Fruit fly (Drosophila melanogaster) whole organism, embryonic: ENCODE data around the gene prd1.

ENCODE experiments used
- Abd-B ChIP-seq: fragments of 200-800 bp; sonication (Bioruptor generic); optimal IDR thresholded peaks from 2 replicates; lab custom pipeline; 2018; ENCODE audit warnings: missing biosample characterization, mild to moderate bottlenecking, missing genetic modification characterization, moderate library complexity
- Atf6 ChIP-seq: fragments of 200-800 bp; sonication (Bioruptor generic); IDR thresholded peaks from 2 replicates; pipeline ENCODE4 v1.3.6; 2022; ENCODE audit warnings: missing biosample characterization, missing genetic modification characterization
- CG10147 ChIP-seq: fragments of 200-800 bp; sonication (Bioruptor generic); optimal IDR thresholded peaks from 2 replicates; lab custom pipeline; 2019; ENCODE audit warnings: missing biosample characterization, mild to moderate bottlenecking, missing genetic modification characterization, moderate library complexity
- CG12219 ChIP-seq: fragments of 200-800 bp; sonication (Bioruptor generic); optimal IDR thresholded peaks from 3 replicates; lab custom pipeline; 2018; ENCODE audit warnings: missing biosample characterization, mild to moderate bottlenecking, missing genetic modification characterization
- CG12236 ChIP-seq: fragments of 200-800 bp; sonication (Bioruptor generic); optimal IDR thresholded peaks from 2 replicates; lab custom pipeline; 2016; ENCODE audit warnings: missing biosample characterization, missing genetic modification characterization
- CG12659 ChIP-seq: fragments of 200-800 bp; sonication (Bioruptor generic); optimal IDR thresholded peaks from 3 replicates; lab custom pipeline; 2017; ENCODE audit warnings: mild to moderate bottlenecking, missing biosample characterization, missing genetic modification reagents, missing genetic modification characterization
- CG13287 ChIP-seq: fragments of 200-800 bp; sonication (Bioruptor generic); IDR thresholded peaks from 2 replicates; pipeline ENCODE4 v1.3.6; 2022; ENCODE audit warnings: missing biosample characterization, missing genetic modification characterization; ENCODE audit not compliant: partially characterized antibody
- CG13624 ChIP-seq: fragments of 200-800 bp; sonication (Bioruptor generic); optimal IDR thresholded peaks from 2 replicates; lab custom pipeline; 2016; ENCODE audit warnings: missing biosample characterization, missing genetic modification characterization
- CG15514 ChIP-seq: fragments of 200-800 bp; sonication (Bioruptor generic); optimal IDR thresholded peaks from 3 replicates; lab custom pipeline; 2017; ENCODE audit warnings: missing biosample characterization, missing genetic modification characterization, mild to moderate bottlenecking, moderate library complexity, missing genetic modification reagents
- CG17186 ChIP-seq: fragments of 200-800 bp; sonication (Bioruptor generic); optimal IDR thresholded peaks from 3 replicates; lab custom pipeline; 2017; ENCODE audit warnings: missing biosample characterization, missing genetic modification reagents, missing genetic modification characterization
- CG17328 ChIP-seq: fragments of 200-800 bp; sonication (Bioruptor generic); IDR thresholded peaks from 2 replicates; pipeline ENCODE4 v1.3.6; 2022; ENCODE audit warnings: missing biosample characterization, missing genetic modification characterization
- CG17385 ChIP-seq: fragments of 200-800 bp; sonication (Bioruptor generic); optimal IDR thresholded peaks from 3 replicates; lab custom pipeline; 2018; ENCODE audit warnings: missing biosample characterization, mild to moderate bottlenecking, missing genetic modification characterization
- CG2116 ChIP-seq: fragments of 200-800 bp; sonication (Bioruptor generic); optimal IDR thresholded peaks from 3 replicates; lab custom pipeline; 2018; ENCODE audit warnings: missing biosample characterization, mild to moderate bottlenecking, missing genetic modification characterization
- CG30020 ChIP-seq: fragments of 200-800 bp; optimal IDR thresholded peaks from 2 replicates; lab custom pipeline; 2019; ENCODE audit warnings: missing biosample characterization, mild to moderate bottlenecking, missing genetic modification characterization, moderate library complexity
- CG31365 ChIP-seq: fragments of 200-800 bp; sonication (Bioruptor generic); optimal IDR thresholded peaks from 2 replicates; lab custom pipeline; 2018; ENCODE audit warnings: missing biosample characterization, mild to moderate bottlenecking, missing genetic modification characterization
- CG4424 ChIP-seq: fragments of 200-800 bp; sonication (Bioruptor generic); optimal IDR thresholded peaks from 3 replicates; lab custom pipeline; 2016; ENCODE audit warnings: missing biosample characterization, missing genetic modification characterization
- CG6254 ChIP-seq: fragments of 200-800 bp; sonication (Bioruptor generic); optimal IDR thresholded peaks from 3 replicates; lab custom pipeline; 2017; ENCODE audit warnings: mild to moderate bottlenecking, missing biosample characterization, missing genetic modification reagents, missing genetic modification characterization
- CG9215 ChIP-seq: fragments of 200-800 bp; sonication (Bioruptor generic); IDR thresholded peaks from 2 replicates; pipeline ENCODE4 v1.3.6; 2022; ENCODE audit warnings: missing biosample characterization, missing genetic modification characterization
- Dp ChIP-seq: fragments of 200-800 bp; sonication (Bioruptor generic); optimal IDR thresholded peaks from 2 replicates; lab custom pipeline; 2018; ENCODE audit warnings: missing biosample characterization, mild to moderate bottlenecking, missing genetic modification characterization, moderate library complexity
- E2f2 ChIP-seq: fragments of 200-800 bp; sonication (Bioruptor generic); IDR thresholded peaks from 2 replicates; pipeline ENCODE4 v1.3.6; 2022; ENCODE audit warnings: missing biosample characterization, missing genetic modification characterization
- Jarid2 ChIP-seq: fragments of 200-800 bp; sonication (Bioruptor generic); optimal IDR thresholded peaks from 3 replicates; lab custom pipeline; 2017; ENCODE audit warnings: mild to moderate bottlenecking, missing biosample characterization, missing genetic modification reagents, missing genetic modification characterization
- Med ChIP-seq: fragments of 200-800 bp; sonication (Bioruptor generic); peaks from one replicate; lab custom pipeline; 2016; ENCODE audit warnings: missing biosample characterization, missing genetic modification characterization, mild to moderate bottlenecking, inconsistent platforms, moderate library complexity
- Myb ChIP-seq: fragments of 200-800 bp; sonication (Bioruptor generic); optimal IDR thresholded peaks from 2 replicates; lab custom pipeline; 2016; ENCODE audit warnings: missing biosample characterization, missing genetic modification characterization
- Opbp ChIP-seq: fragments of 200-800 bp; sonication (Bioruptor generic); IDR thresholded peaks from 3 replicates; pipeline ENCODE4 v1.3.6; 2022; ENCODE audit warnings: missing biosample characterization, missing genetic modification characterization; ENCODE audit not compliant: partially characterized antibody
- Poxn ChIP-seq: fragments of 200-800 bp; sonication (Bioruptor generic); IDR thresholded peaks from 2 replicates; pipeline ENCODE4 v1.3.6; 2022; ENCODE audit warnings: missing biosample characterization, missing genetic modification characterization
- Sox100B ChIP-seq: fragments of 200-800 bp; sonication (Bioruptor generic); optimal IDR thresholded peaks from 3 replicates; lab custom pipeline; 2018; ENCODE audit warnings: missing biosample characterization, mild to moderate bottlenecking, missing genetic modification characterization
- Sry-β ChIP-seq: fragments of 200-800 bp; sonication (Bioruptor generic); optimal IDR thresholded peaks from 2 replicates; lab custom pipeline; 2018; ENCODE audit warnings: missing biosample characterization, mild to moderate bottlenecking, missing genetic modification characterization, moderate library complexity
- Tbp ChIP-seq: fragments of >200 bp; optimal IDR thresholded peaks from 2 replicates; lab custom pipeline; 2018; ENCODE audit warnings: missing biosample characterization, missing genetic modification characterization
- YL-1 ChIP-seq: fragments of 200-800 bp; sonication (Bioruptor generic); optimal IDR thresholded peaks from 3 replicates; lab custom pipeline; 2017; ENCODE audit warnings: missing biosample characterization, mild to moderate bottlenecking, missing genetic modification characterization
- ap ChIP-seq: fragments of 200-800 bp; sonication (Bioruptor generic); IDR thresholded peaks from 2 replicates; pipeline ENCODE4 v1.3.6; 2022; ENCODE audit warnings: missing biosample characterization, missing genetic modification characterization
- ato ChIP-seq: fragments of 200-800 bp; sonication (Bioruptor generic); IDR thresholded peaks from 2 replicates; pipeline ENCODE4 v1.3.6; 2022; ENCODE audit warnings: missing biosample characterization, missing genetic modification characterization; ENCODE audit not compliant: partially characterized antibody
- dm ChIP-seq: fragments of 200-800 bp; sonication (Bioruptor generic); optimal IDR thresholded peaks from 3 replicates; lab custom pipeline; 2016; ENCODE audit warnings: missing biosample characterization, missing genetic modification characterization
- dmrt11E ChIP-seq: fragments of 200-800 bp; sonication (Bioruptor generic); optimal IDR thresholded peaks from 3 replicates; lab custom pipeline; 2018; ENCODE audit warnings: missing biosample characterization, mild to moderate bottlenecking, missing genetic modification characterization, moderate library complexity
- esg ChIP-seq: fragments of 200-800 bp; sonication (Bioruptor generic); conservative IDR thresholded peaks from 2 replicates; pipeline ENCODE4 v1.3.6; 2022; ENCODE audit warnings: missing biosample characterization, missing genetic modification characterization
- exex ChIP-seq: fragments of 200-800 bp; sonication (Bioruptor generic); optimal IDR thresholded peaks from 4 replicates; lab custom pipeline; 2018; ENCODE audit warnings: missing biosample characterization, mild to moderate bottlenecking, missing genetic modification characterization, moderate library complexity
- hbn ChIP-seq: fragments of 200-800 bp; sonication (Bioruptor generic); IDR thresholded peaks from 2 replicates; pipeline ENCODE4 v1.3.6; 2022; ENCODE audit warnings: missing biosample characterization, missing genetic modification characterization; ENCODE audit not compliant: partially characterized antibody
- insv ChIP-seq, 2 experiments: fragments of 200-800 bp; sonication (Bioruptor generic); optimal IDR thresholded peaks; 3 replicates each; lab custom pipeline; 2016 to 2018; ENCODE audit warnings: missing biosample characterization in 2 of 2, missing genetic modification characterization in 2 of 2
- knrl ChIP-seq: fragments of 200-800 bp; sonication (Bioruptor generic); IDR thresholded peaks from 3 replicates; pipeline ENCODE4 v1.3.6; 2022; ENCODE audit warnings: missing biosample characterization, missing genetic modification characterization; ENCODE audit not compliant: partially characterized antibody
- nmo ChIP-seq: fragments of 200-800 bp; sonication (Bioruptor generic); optimal IDR thresholded peaks from 2 replicates; lab custom pipeline; 2018; ENCODE audit warnings: missing biosample characterization, mild to moderate bottlenecking, missing genetic modification characterization, moderate library complexity
- pzg ChIP-seq: fragments of 200-800 bp; sonication (Bioruptor generic); optimal IDR thresholded peaks from 3 replicates; lab custom pipeline; 2018; ENCODE audit warnings: missing biosample characterization, mild to moderate bottlenecking, missing genetic modification characterization, moderate library complexity
- row ChIP-seq: fragments of 200-800 bp; sonication (Bioruptor generic); IDR thresholded peaks from 3 replicates; pipeline ENCODE4 v1.3.6; 2022; ENCODE audit warnings: missing biosample characterization, missing genetic modification characterization
- stwl ChIP-seq: fragments of 200-800 bp; sonication (Bioruptor generic); optimal IDR thresholded peaks from 3 replicates; lab custom pipeline; 2018; ENCODE audit warnings: missing biosample characterization, mild to moderate bottlenecking, missing genetic modification characterization, moderate library complexity
- unc-4 ChIP-seq: fragments of 200-800 bp; sonication (Bioruptor generic); IDR thresholded peaks from 2 replicates; pipeline ENCODE4 v1.3.6; 2022; ENCODE audit warnings: missing biosample characterization, missing genetic modification characterization; ENCODE audit not compliant: partially characterized antibody
- vnd ChIP-seq: fragments of 200-800 bp; sonication (Bioruptor generic); IDR thresholded peaks from 3 replicates; pipeline ENCODE4 v1.3.6; 2022; ENCODE audit warnings: missing biosample characterization, missing genetic modification characterization; ENCODE audit not compliant: partially characterized antibody
- wdn ChIP-seq: fragments of 200-800 bp; sonication (Bioruptor generic); IDR thresholded peaks from 2 replicates; pipeline ENCODE4 v1.3.6; 2022; ENCODE audit warnings: missing biosample characterization, missing genetic modification characterization
- zen2 ChIP-seq: fragments of 200-800 bp; sonication (Bioruptor generic); IDR thresholded peaks from 3 replicates; pipeline ENCODE4 v1.3.6; 2022; ENCODE audit warnings: missing biosample characterization, missing genetic modification characterization; ENCODE audit not compliant: partially characterized antibody

prd1 gene

DNA sequence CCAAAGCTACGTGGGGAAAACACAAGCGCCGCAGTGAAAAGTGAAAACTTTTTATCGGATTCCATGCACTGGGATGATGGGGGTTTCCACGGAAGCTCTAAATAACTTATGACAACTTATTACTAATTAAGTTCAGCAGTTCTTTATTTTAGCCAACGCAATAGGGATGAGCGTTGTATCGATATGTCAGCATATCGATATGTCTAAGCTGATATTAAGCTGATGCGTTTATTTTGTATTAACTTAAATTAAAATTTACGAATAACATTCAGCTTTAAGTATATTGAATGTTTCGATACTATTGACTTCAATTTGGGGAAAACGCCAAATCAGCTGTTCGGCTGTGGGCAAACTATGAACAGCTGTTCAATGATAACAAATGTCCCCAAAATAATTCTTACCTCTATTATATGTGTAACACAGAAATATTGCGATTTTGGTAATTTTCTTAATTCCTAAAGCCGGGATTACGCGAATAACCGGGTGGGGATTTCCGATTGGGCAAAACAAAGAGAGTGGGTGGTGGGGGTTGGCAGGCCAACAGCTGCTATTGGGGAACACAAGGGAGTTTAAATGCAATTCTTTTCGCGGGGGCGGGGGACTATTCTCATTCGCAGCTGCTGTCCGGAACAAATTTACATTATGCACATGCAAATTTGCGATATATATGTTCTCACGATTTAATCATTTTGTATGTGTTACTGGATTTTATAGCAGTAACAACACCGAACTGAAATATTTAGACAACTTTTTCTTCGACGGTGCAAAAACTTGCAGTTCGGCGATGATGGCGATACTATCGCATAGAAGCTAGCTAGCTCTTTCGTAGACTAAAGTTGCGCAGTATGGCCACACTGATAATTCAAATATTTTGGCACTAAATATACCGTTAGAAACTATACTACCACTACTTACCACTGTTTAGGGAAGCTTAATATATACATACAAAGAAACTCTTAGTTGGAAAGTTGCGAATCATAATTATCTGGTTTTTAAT lies 37.2 kb downstream of the prd1 start, which contains the start of gene CG6923 (continued):
- TF ChIP-seq esg (no peak), CG4424 (GFP tag; lab: Kevin White, UChicago) (no peak), hbn (GFP tag; lab: Robert Waterston, UW) (peak; percentile 87), CG17328 (GFP tag; lab: Robert Waterston, UW) (no peak), Tbp (GFP tag; lab: Kevin White, UChicago) (no peak), CG12219 (GFP tag; lab: Kevin White, UChicago) (no peak), Myb (GFP tag; lab: Kevin White, UChicago) (peak; percentile 92), exex (tag; lab: Kevin White, UChicago) (no peak), Atf6 (GFP tag; lab: Robert Waterston, UW) (no peak), Opbp (GFP tag; lab: Robert Waterston, UW) (peak; percentile 87), knrl (GFP tag; lab: Robert Waterston, UW) (peak; percentile 90), Abd-B (GFP tag; lab: Kevin White, UChicago) (no peak), CG12236 (GFP tag; lab: Kevin White, UChicago) (no peak), CG6254 (GFP tag; lab: Kevin White, UChicago) (no peak), Poxn (no peak), CG31365 (tag; lab: Kevin White, UChicago) (no peak)

DNA sequence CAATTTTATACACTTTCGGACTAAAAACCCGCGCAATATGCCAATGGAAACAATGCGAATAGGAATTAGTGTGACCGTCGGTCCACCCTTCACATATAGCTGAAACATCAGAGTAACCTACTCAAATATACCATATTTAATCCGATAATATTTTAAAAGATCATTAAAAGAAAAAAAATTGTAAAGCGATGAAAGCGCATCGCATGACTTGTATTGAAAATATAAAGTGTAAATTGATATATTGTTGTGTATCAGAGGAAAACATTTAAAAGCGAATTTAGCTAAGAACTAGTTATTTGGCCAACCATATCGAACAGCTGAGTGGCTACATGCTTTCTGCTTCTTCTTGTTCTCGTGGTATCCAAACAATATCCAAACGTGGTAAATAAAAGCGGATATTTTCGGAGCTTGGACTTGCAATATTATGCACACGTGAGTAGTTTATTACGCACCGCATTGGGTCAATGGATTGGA lies 45.0 kb downstream of the prd1 start, which contains the start of the genes Blm and CG14722:
Gene Blm (minus strand): TSS at position 54 of the 474 bp plus-strand sequence.
Gene CG14722 (plus strand): TSS at position 161 of the 474 bp plus-strand sequence.
- no peak for TF ChIP-seq vnd (GFP tag; lab: Robert Waterston, UW)
- TF ChIP-seq dm (GFP tag; lab: Kevin White, UChicago), result peak; percentile 83
- no peak for TF ChIP-seq Jarid2
- TF ChIP-seq insv (GFP tag; optimal IDR thresholded peaks at IDR 0.05; lab: Kevin White, UChicago), result peak in 1 of 2 experiments; percentile 19
- no peak for TF ChIP-seq CG10147
- peak; percentile 74 for TF ChIP-seq YL-1
- TF ChIP-seq Med, result peak; percentile 64
- 0 out of 2 replicates have a peak, but pooled peaks have one; percentile 11 for TF ChIP-seq ato (GFP tag; lab: Robert Waterston, UW)
- peak; percentile 45 for TF ChIP-seq CG30020 (tag; lab: Kevin White, UChicago)
- TF ChIP-seq CG2116 (GFP tag; lab: Kevin White, UChicago), result peak; percentile 55
- TF ChIP-seq CG12659 (GFP tag; lab: Kevin White, UChicago), result peak; percentile 49
- no peak for TF ChIP-seq zen2 (GFP tag; lab: Robert Waterston, UW)
- TF ChIP-seq stwl, result peak; percentile 34
- peak; percentile 70 for TF ChIP-seq Dp (GFP tag; lab: Kevin White, UChicago)
- peak; percentile 45; the same call in 1 of the 2 replicates for TF ChIP-seq unc-4 (GFP tag; lab: Robert Waterston, UW)
- no peak for TF ChIP-seq CG9215 (GFP tag; lab: Robert Waterston, UW)
- peak; percentile 46 for TF ChIP-seq nmo (GFP tag; lab: Kevin White, UChicago)
- TF ChIP-seq E2f2, result peak; percentile 77
- peak; percentile 94 for TF ChIP-seq CG17385 (GFP tag; lab: Kevin White, UChicago)
- TF ChIP-seq CG13624 (GFP tag; lab: Kevin White, UChicago), result no peak
- TF ChIP-seq wdn, result no peak
- peak; percentile 57 for TF ChIP-seq CG17186
- peak; percentile 91 for TF ChIP-seq CG15514 (GFP tag; lab: Kevin White, UChicago)
- TF ChIP-seq Sry-β (GFP tag; lab: Kevin White, UChicago), result peak; percentile 89
- peak; percentile 71 for TF ChIP-seq row (GFP tag; lab: Robert Waterston, UW)
- TF ChIP-seq dmrt11E (tag; lab: Kevin White, UChicago), result no peak
- no peak for TF ChIP-seq ap (GFP tag; lab: Robert Waterston, UW)
- TF ChIP-seq Sox100B (GFP tag; lab: Kevin White, UChicago), result no peak
- peak; percentile 69 for TF ChIP-seq pzg (GFP tag; lab: Kevin White, UChicago)
- TF ChIP-seq CG13287 (GFP tag; lab: Robert Waterston, UW), result peak; percentile 47
